Fruit fly (Drosophila melanogaster) S2 (cell line): Measurements from ENCODE around the gene CG14839.

Experiments
- CG8478 ChIP-seq: fragments of >200 bp; optimal IDR thresholded peaks from 2 replicates; lab custom pipeline; 2018
- CTCF ChIP-seq, 2 experiments: fragments of >200 bp; optimal IDR thresholded peaks; 2 replicates each; lab custom pipeline; 2018

DNA sequence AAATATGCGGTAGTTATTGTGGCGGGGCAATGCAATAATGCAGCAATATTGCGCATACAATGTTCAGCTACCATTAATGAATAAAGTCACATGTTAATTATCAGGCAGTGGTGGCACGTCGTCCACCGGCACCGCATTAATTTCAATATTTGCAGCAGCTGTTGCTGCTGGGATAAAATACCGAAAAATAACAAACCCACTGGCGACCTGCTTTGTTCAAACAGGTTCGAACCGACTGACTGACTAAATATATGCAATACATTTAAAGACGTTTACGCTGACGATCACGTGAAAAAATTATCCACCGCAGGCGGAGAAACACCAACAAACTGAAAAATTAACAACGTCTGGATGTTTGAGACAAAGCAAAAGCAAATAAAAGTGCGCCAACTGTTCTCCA is 35.3 kb downstream of the CG14839 start:
- TF ChIP-seq CG8478 (no peak), CTCF (optimal IDR thresholded peaks at IDR 0.05; lab: Kevin White, UChicago) (no peak)
